Worm (Caenorhabditis elegans) whole organism, L3 larva: ENCODE measurements around the gene T13G4.1.

Experiments
- ceh-82 ChIP-seq: fragments of 150-350 bp; optimal IDR thresholded peaks from 2 replicates; lab custom pipeline; 2014; ENCODE audit warnings: missing biosample characterization, missing genetic modification characterization
- nhr-237 ChIP-seq: fragments of 150-350 bp; optimal IDR thresholded peaks from 2 replicates; lab custom pipeline; 2014; ENCODE audit warnings: missing biosample characterization, missing genetic modification characterization

- TF ChIP-seq ceh-82 (tag; lab: Kevin White, UChicago) (no peak), nhr-237 (no peak)
These were observed 49.8 kb downstream of the T13G4.1 start for ce11 chrX:1242763-1243162.
